Fruit fly (Drosophila melanogaster) whole organism, embryonic: ENCODE results near the gene CG32801.

ENCODE experiments used
- Atf3 ChIP-seq: fragments of 200-800 bp; sonication (Bioruptor generic); optimal IDR thresholded peaks from 3 replicates; lab custom pipeline; 2016; ENCODE audit warnings: missing biosample characterization, missing genetic modification characterization
- Bgb ChIP-seq: fragments of 200-800 bp; sonication (Bioruptor generic); IDR thresholded peaks from 2 replicates; pipeline ENCODE4 v1.3.6; 2022; ENCODE audit warnings: missing biosample characterization, missing genetic modification characterization; ENCODE audit not compliant: partially characterized antibody
- CG10147 ChIP-seq: fragments of 200-800 bp; sonication (Bioruptor generic); optimal IDR thresholded peaks from 2 replicates; lab custom pipeline; 2019; ENCODE audit warnings: missing biosample characterization, mild to moderate bottlenecking, missing genetic modification characterization, moderate library complexity
- CG10267 ChIP-seq: fragments of 200-800 bp; sonication (Bioruptor generic); optimal IDR thresholded peaks from 2 replicates; lab custom pipeline; 2018; ENCODE audit warnings: missing biosample characterization, mild to moderate bottlenecking, missing genetic modification characterization, moderate library complexity
- CG11398 ChIP-seq: fragments of 200-800 bp; sonication (Bioruptor generic); optimal IDR thresholded peaks from 2 replicates; lab custom pipeline; 2016; ENCODE audit warnings: missing biosample characterization, missing genetic modification characterization
- CG11456 ChIP-seq: fragments of 200-800 bp; sonication (Bioruptor generic); IDR thresholded peaks from 3 replicates; pipeline ENCODE4 v1.3.6; 2022; ENCODE audit warnings: missing biosample characterization, missing genetic modification characterization
- CG11695 ChIP-seq: fragments of 200-800 bp; sonication (Bioruptor generic); IDR thresholded peaks from 3 replicates; pipeline ENCODE4 v1.3.6; 2022; ENCODE audit warnings: missing biosample characterization, missing genetic modification characterization
- CG12391 ChIP-seq: fragments of 200-800 bp; sonication (Bioruptor generic); optimal IDR thresholded peaks from 3 replicates; lab custom pipeline; 2018; ENCODE audit warnings: missing biosample characterization, mild to moderate bottlenecking, missing genetic modification characterization, moderate library complexity
- CG13287 ChIP-seq: fragments of 200-800 bp; sonication (Bioruptor generic); IDR thresholded peaks from 2 replicates; pipeline ENCODE4 v1.3.6; 2022; ENCODE audit warnings: missing biosample characterization, missing genetic modification characterization; ENCODE audit not compliant: partially characterized antibody
- CG13775 ChIP-seq: fragments of 200-800 bp; sonication (Bioruptor generic); optimal IDR thresholded peaks from 3 replicates; lab custom pipeline; 2017; ENCODE audit warnings: missing biosample characterization, mild to moderate bottlenecking, missing genetic modification characterization
- CG14441 ChIP-seq: fragments of 200-800 bp; sonication (Bioruptor generic); IDR thresholded peaks from 2 replicates; pipeline ENCODE4 v1.3.6; 2022; ENCODE audit warnings: missing biosample characterization, missing genetic modification characterization
- CG1647 ChIP-seq: fragments of 200-800 bp; sonication (Bioruptor generic); optimal IDR thresholded peaks from 3 replicates; lab custom pipeline; 2016; ENCODE audit warnings: missing biosample characterization, missing genetic modification characterization
- CG16813 ChIP-seq: fragments of 200-800 bp; sonication (Bioruptor generic); IDR thresholded peaks from 3 replicates; pipeline ENCODE4 v1.3.6; 2022; ENCODE audit warnings: missing biosample characterization, missing genetic modification characterization; ENCODE audit not compliant: partially characterized antibody
- CG17186 ChIP-seq: fragments of 200-800 bp; sonication (Bioruptor generic); optimal IDR thresholded peaks from 3 replicates; lab custom pipeline; 2017; ENCODE audit warnings: missing biosample characterization, missing genetic modification reagents, missing genetic modification characterization
- CG1792 ChIP-seq: fragments of 200-800 bp; sonication (Bioruptor generic); optimal IDR thresholded peaks from 2 replicates; lab custom pipeline; 2016; ENCODE audit warnings: missing biosample characterization, missing genetic modification characterization
- CG30020 ChIP-seq: fragments of 200-800 bp; optimal IDR thresholded peaks from 2 replicates; lab custom pipeline; 2019; ENCODE audit warnings: missing biosample characterization, mild to moderate bottlenecking, missing genetic modification characterization, moderate library complexity
- CG34422 ChIP-seq: fragments of 200-800 bp; sonication (Bioruptor generic); IDR thresholded peaks from 3 replicates; pipeline ENCODE4 v1.3.6; 2022; ENCODE audit warnings: missing biosample characterization, missing genetic modification characterization
- CG4404 ChIP-seq: fragments of 200-800 bp; sonication (Bioruptor generic); IDR thresholded peaks from 2 replicates; pipeline ENCODE4 v1.3.6; 2022; ENCODE audit warnings: missing biosample characterization, missing genetic modification characterization
- CG7372 ChIP-seq: fragments of 200-800 bp; sonication (Bioruptor generic); IDR thresholded peaks from 2 replicates; pipeline ENCODE4 v1.3.6; 2022; ENCODE audit warnings: missing biosample characterization, missing genetic modification characterization
- CG7556 ChIP-seq: fragments of 200-800 bp; sonication (Bioruptor generic); optimal IDR thresholded peaks from 2 replicates; lab custom pipeline; 2017; ENCODE audit warnings: missing biosample characterization, mild to moderate bottlenecking, missing genetic modification characterization
- CG7963 ChIP-seq: fragments of 200-800 bp; sonication (Bioruptor generic); IDR thresholded peaks from 3 replicates; pipeline ENCODE4 v1.3.6; 2022; ENCODE audit warnings: missing biosample characterization, missing genetic modification characterization; ENCODE audit not compliant: partially characterized antibody
- CG8290 ChIP-seq, 3 experiments: fragments of 200-800 bp; sonication (Bioruptor generic); optimal IDR thresholded peaks; 2 replicates each; lab custom pipeline; 2016 to 2019; ENCODE audit warnings: missing biosample characterization in 3 of 3, missing genetic modification characterization in 3 of 3, mild to moderate bottlenecking in 2 of 3, moderate library complexity in 1 of 3
- CG8924 ChIP-seq: fragments of 200-800 bp; optimal IDR thresholded peaks from 3 replicates; lab custom pipeline; 2019; ENCODE audit warnings: missing biosample characterization, mild to moderate bottlenecking, missing genetic modification characterization, moderate library complexity
- E2f2 ChIP-seq: fragments of 200-800 bp; sonication (Bioruptor generic); IDR thresholded peaks from 2 replicates; pipeline ENCODE4 v1.3.6; 2022; ENCODE audit warnings: missing biosample characterization, missing genetic modification characterization
- Ets97D ChIP-seq: fragments of 200-800 bp; sonication (Bioruptor generic); optimal IDR thresholded peaks from 3 replicates; lab custom pipeline; 2016; ENCODE audit warnings: missing biosample characterization, missing genetic modification characterization
- Gug ChIP-seq: fragments of 200-800 bp; sonication (Bioruptor generic); IDR thresholded peaks from 4 replicates; pipeline ENCODE4 v1.3.6; 2022; ENCODE audit warnings: missing biosample characterization, missing genetic modification characterization
- Hr51 ChIP-seq, 2 experiments: fragments of 200-800 bp; sonication (Bioruptor generic); optimal IDR thresholded peaks; 2 replicates in 1 of 2; 3 replicates in 1 of 2; lab custom pipeline; 2016 to 2018; ENCODE audit warnings: missing biosample characterization in 2 of 2, missing genetic modification characterization in 2 of 2, mild to moderate bottlenecking in 1 of 2, moderate library complexity in 1 of 2
- Nf-YC ChIP-seq: fragments of 200-800 bp; optimal IDR thresholded peaks from 3 replicates; lab custom pipeline; 2019; ENCODE audit warnings: missing biosample characterization, mild to moderate bottlenecking, missing genetic modification characterization, moderate library complexity
- NfI ChIP-seq: fragments of 200-800 bp; sonication (Bioruptor generic); optimal IDR thresholded peaks from 3 replicates; lab custom pipeline; 2018; ENCODE audit warnings: missing biosample characterization, mild to moderate bottlenecking, missing genetic modification characterization, moderate library complexity
- Oaz ChIP-seq: fragments of 200-800 bp; sonication (Bioruptor generic); IDR thresholded peaks from 2 replicates; pipeline ENCODE4 v1.3.6; 2022; ENCODE audit warnings: missing biosample characterization, missing genetic modification characterization
- Pdp1 ChIP-seq, 2 experiments: fragments of 200-800 bp; sonication (Bioruptor generic); optimal IDR thresholded peaks; 3 replicates each; lab custom pipeline; 2016; ENCODE audit warnings: missing biosample characterization in 2 of 2, missing genetic modification characterization in 2 of 2, mild to moderate bottlenecking in 1 of 2, moderate library complexity in 1 of 2
- Sry-β ChIP-seq: fragments of 200-800 bp; sonication (Bioruptor generic); optimal IDR thresholded peaks from 2 replicates; lab custom pipeline; 2018; ENCODE audit warnings: missing biosample characterization, mild to moderate bottlenecking, missing genetic modification characterization, moderate library complexity
- chinmo ChIP-seq: fragments of 200-800 bp; sonication (Bioruptor generic); IDR thresholded peaks from 4 replicates; pipeline ENCODE4 v1.3.6; 2022; ENCODE audit warnings: missing biosample characterization, missing genetic modification characterization; ENCODE audit not compliant: partially characterized antibody
- crp ChIP-seq, 2 experiments: fragments of 200-800 bp; sonication (Bioruptor generic); optimal IDR thresholded peaks; 2 replicates in 1 of 2; 3 replicates in 1 of 2; lab custom pipeline; 2017; ENCODE audit warnings: missing biosample characterization in 2 of 2, missing genetic modification characterization in 2 of 2, mild to moderate bottlenecking in 1 of 2, moderate library complexity in 1 of 2
- dm ChIP-seq: fragments of 200-800 bp; sonication (Bioruptor generic); optimal IDR thresholded peaks from 3 replicates; lab custom pipeline; 2016; ENCODE audit warnings: missing biosample characterization, missing genetic modification characterization
- ewg ChIP-seq: fragments of 200-800 bp; sonication (Bioruptor generic); optimal IDR thresholded peaks from 3 replicates; lab custom pipeline; 2017; ENCODE audit warnings: mild to moderate bottlenecking, missing biosample characterization, missing genetic modification reagents, missing genetic modification characterization
- eyg ChIP-seq: fragments of 200-800 bp; sonication (Bioruptor generic); optimal IDR thresholded peaks from 3 replicates; lab custom pipeline; 2016; ENCODE audit warnings: missing biosample characterization, missing genetic modification characterization
- inv ChIP-seq: fragments of 200-800 bp; sonication (Bioruptor generic); IDR thresholded peaks from 2 replicates; pipeline ENCODE4 v1.3.6; 2022; ENCODE audit warnings: missing biosample characterization, missing genetic modification characterization; ENCODE audit not compliant: partially characterized antibody
- ken ChIP-seq: fragments of 200-800 bp; sonication (Bioruptor generic); IDR thresholded peaks from 3 replicates; pipeline ENCODE4 v1.3.6; 2022; ENCODE audit warnings: missing biosample characterization, missing genetic modification characterization
- lbe ChIP-seq: fragments of 200-800 bp; sonication (Bioruptor generic); optimal IDR thresholded peaks from 2 replicates; lab custom pipeline; 2016; ENCODE audit warnings: missing biosample characterization, mild to moderate bottlenecking, missing genetic modification characterization
- lola ChIP-seq, 3 experiments: fragments of >200 bp in 2 of 3; fragments of 200-800 bp in 1 of 3; sonication (Bioruptor generic) in 1 of 3; optimal IDR thresholded peaks; 2 replicates each; lab custom pipeline; 2017 to 2019; ENCODE audit warnings: missing biosample characterization in 3 of 3, missing genetic modification characterization in 3 of 3, mild to moderate bottlenecking in 1 of 3, moderate library complexity in 1 of 3
- mirr ChIP-seq: fragments of 200-800 bp; sonication (Bioruptor generic); optimal IDR thresholded peaks from 3 replicates; lab custom pipeline; 2018; ENCODE audit warnings: missing biosample characterization, mild to moderate bottlenecking, missing genetic modification characterization
- pho ChIP-seq: fragments of 200-800 bp; sonication (Bioruptor generic); optimal IDR thresholded peaks from 2 replicates; lab custom pipeline; 2016; ENCODE audit warnings: missing biosample characterization, missing genetic modification characterization
- shn ChIP-seq: fragments of 200-800 bp; sonication (Bioruptor generic); optimal IDR thresholded peaks from 3 replicates; lab custom pipeline; 2016; ENCODE audit warnings: missing biosample characterization, missing genetic modification characterization
- sqz ChIP-seq: fragments of 200-800 bp; sonication (Bioruptor generic); optimal IDR thresholded peaks from 3 replicates; lab custom pipeline; 2018; ENCODE audit warnings: missing biosample characterization, mild to moderate bottlenecking, missing genetic modification characterization
- stwl ChIP-seq: fragments of 200-800 bp; sonication (Bioruptor generic); optimal IDR thresholded peaks from 3 replicates; lab custom pipeline; 2018; ENCODE audit warnings: missing biosample characterization, mild to moderate bottlenecking, missing genetic modification characterization, moderate library complexity
- unc-4 ChIP-seq: fragments of 200-800 bp; sonication (Bioruptor generic); IDR thresholded peaks from 2 replicates; pipeline ENCODE4 v1.3.6; 2022; ENCODE audit warnings: missing biosample characterization, missing genetic modification characterization; ENCODE audit not compliant: partially characterized antibody
- wdn ChIP-seq: fragments of 200-800 bp; sonication (Bioruptor generic); IDR thresholded peaks from 2 replicates; pipeline ENCODE4 v1.3.6; 2022; ENCODE audit warnings: missing biosample characterization, missing genetic modification characterization

CG32801 gene

dm6 chrX:1889926-1890325, 13.1 kb downstream of the CG32801 start, which contains the start of the genes trr and mRpL16 (continued):
- TF ChIP-seq wdn (GFP tag; lab: Robert Waterston, UW) (0 out of 2 replicates have a peak, but pooled peaks have one; percentile 48), Pdp1 (GFP tag; optimal IDR thresholded peaks at IDR 0.05; lab: Kevin White, UChicago) (peak; percentile 34 to 85), CG17186 (GFP tag; lab: Kevin White, UChicago) (peak; percentile 32), mirr (GFP tag; lab: Kevin White, UChicago) (peak; percentile 40), ewg (GFP tag; lab: Kevin White, UChicago) (peak; percentile 4), CG1792 (GFP tag; lab: Kevin White, UChicago) (peak; percentile 41), inv (GFP tag; lab: Robert Waterston, UW) (peak; percentile 58), CG13287 (GFP tag; lab: Robert Waterston, UW) (peak; percentile 82), CG34422 (GFP tag; lab: Robert Waterston, UW) (peak; percentile 64; the same call in 1 of the 3 replicates), CG7963 (GFP tag; lab: Robert Waterston, UW) (peak; percentile 40; the same call in 1 of the 3 replicates), E2f2 (GFP tag; lab: Robert Waterston, UW) (peak; percentile 40; the same call in 1 of the 2 replicates), lbe (GFP tag; lab: Kevin White, UChicago) (no peak), dm (GFP tag; lab: Kevin White, UChicago) (peak; percentile 24), CG8290 (GFP tag; optimal IDR thresholded peaks at IDR 0.05; lab: Kevin White, UChicago) (no peak), CG8290 (tag; optimal IDR thresholded peaks at IDR 0.05; lab: Kevin White, UChicago) (no peak), CG30020 (tag; lab: Kevin White, UChicago) (peak; percentile 93), CG1647 (no peak), Hr51 (GFP tag; optimal IDR thresholded peaks at IDR 0.05; lab: Kevin White, UChicago) (peak in 1 of 2 experiments; percentile 13), Bgb (GFP tag; lab: Robert Waterston, UW) (peak; percentile 66), Nf-YC (peak; percentile 45), CG8924 (peak; percentile 67), Ets97D (GFP tag; lab: Kevin White, UChicago) (peak; percentile 66), CG7372 (GFP tag; lab: Robert Waterston, UW) (no peak), CG11398 (GFP tag; lab: Kevin White, UChicago) (peak; percentile 27), CG14441 (GFP tag; lab: Robert Waterston, UW) (peak; percentile 57), eyg (GFP tag; lab: Kevin White, UChicago) (no peak), CG12391 (tag; lab: Kevin White, UChicago) (peak; percentile 72), CG10267 (tag; lab: Kevin White, UChicago) (peak; percentile 60), Sry-β (GFP tag; lab: Kevin White, UChicago) (peak; percentile 6), CG4404 (peak; percentile 31; the same call in 1 of the 2 replicates), crp (GFP tag; optimal IDR thresholded peaks at IDR 0.05; lab: Kevin White, UChicago) (peak in 1 of 2 experiments; percentile 24), lola (GFP tag; optimal IDR thresholded peaks at IDR 0.05; lab: Kevin White, UChicago) (peak in 1 of 3 experiments; percentile 40), CG11695 (GFP tag; lab: Robert Waterston, UW) (peak; percentile 39; the same call in 1 of the 3 replicates), Gug (GFP tag; lab: Robert Waterston, UW) (peak; percentile 30; the same call in 1 of the 4 replicates), CG13775 (peak; percentile 40), shn (GFP tag; lab: Kevin White, UChicago) (peak; percentile 23), stwl (peak; percentile 60), pho (GFP tag; lab: Kevin White, UChicago) (peak; percentile 53), sqz (GFP tag; lab: Kevin White, UChicago) (no peak), ken (0 out of 3 replicates have a peak, but pooled peaks have one; percentile 10), CG7556 (peak; percentile 4), CG10147 (GFP tag; lab: Kevin White, UChicago) (no peak), unc-4 (GFP tag; lab: Robert Waterston, UW) (peak; percentile 80), CG16813 (GFP tag; lab: Robert Waterston, UW) (peak; percentile 80), NfI (GFP tag; lab: Kevin White, UChicago) (peak; percentile 59), Atf3 (GFP tag; lab: Kevin White, UChicago) (peak; percentile 36), Oaz (GFP tag; lab: Robert Waterston, UW) (no peak), CG11456 (0 out of 3 replicates have a peak, but pooled peaks have one; percentile 46), chinmo (GFP tag; lab: Robert Waterston, UW) (0 out of 4 replicates have a peak, but pooled peaks have one; percentile 59)
